Worm (Caenorhabditis elegans) whole organism, L4/young adult: ENCODE results near the gene taf-7.2.

ENCODE experiments used
- W03F9.2 ChIP-seq: fragments of 150-350 bp; optimal IDR thresholded peaks from 2 replicates; lab custom pipeline; 2014; ENCODE audit warnings: missing biosample characterization, missing genetic modification characterization
- dao-5 ChIP-seq: sonication (generic microtip); optimal IDR thresholded peaks from 2 replicates; lab custom pipeline; 2016; ENCODE audit warnings: missing genotype, missing genetic modification characterization, moderate library complexity, missing compliant biosample characterization
- him-1 ChIP-seq: sonication (generic microtip); optimal IDR thresholded peaks from 2 replicates; lab custom pipeline; 2016; ENCODE audit warnings: missing genotype, missing genetic modification reagents, missing genetic modification characterization, missing compliant biosample characterization

taf-7.2 gene

DNA sequence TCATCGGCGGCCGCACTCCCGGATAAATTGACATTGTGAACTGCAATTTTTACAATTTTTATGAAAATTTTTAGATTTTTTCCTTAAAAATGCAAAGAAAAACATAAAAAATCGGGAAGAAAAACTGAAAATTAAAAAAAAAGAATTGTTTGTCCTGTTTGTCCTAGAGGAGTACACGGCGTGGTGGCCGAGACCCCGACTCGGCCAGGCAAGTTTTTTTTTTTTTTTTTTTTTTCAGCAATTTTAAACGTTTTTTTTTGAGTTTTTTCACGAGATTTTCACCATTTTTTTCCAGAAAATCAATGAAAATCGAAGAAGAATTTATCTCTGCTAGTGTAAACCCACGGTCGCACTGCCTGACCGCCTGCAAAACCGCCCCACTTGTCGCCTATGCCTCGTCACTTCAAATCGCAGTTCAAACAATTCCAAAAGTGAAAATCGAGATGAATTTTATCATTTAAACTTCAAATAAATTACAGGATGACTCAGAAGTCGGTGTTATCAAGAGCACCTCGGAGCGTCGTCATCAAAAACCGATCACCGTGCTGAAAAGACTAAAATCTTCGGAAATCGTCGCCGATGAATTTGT is at the start of gene taf-7.2, which contains the start of gene elpc-2:
TSS of gene taf-7.2 (minus strand) at position 42 of the 589 bp plus-strand sequence.
TSS of gene elpc-2 (plus strand) at position 296 of the 589 bp plus-strand sequence.
- TF ChIP-seq W03F9.2 (tag; lab: Kevin White, UChicago) (peak; percentile 24), him-1 (tag; lab: Kevin White, UChicago) (peak; percentile 15), dao-5 (tag; lab: Kevin White, UChicago) (no peak)

DNA sequence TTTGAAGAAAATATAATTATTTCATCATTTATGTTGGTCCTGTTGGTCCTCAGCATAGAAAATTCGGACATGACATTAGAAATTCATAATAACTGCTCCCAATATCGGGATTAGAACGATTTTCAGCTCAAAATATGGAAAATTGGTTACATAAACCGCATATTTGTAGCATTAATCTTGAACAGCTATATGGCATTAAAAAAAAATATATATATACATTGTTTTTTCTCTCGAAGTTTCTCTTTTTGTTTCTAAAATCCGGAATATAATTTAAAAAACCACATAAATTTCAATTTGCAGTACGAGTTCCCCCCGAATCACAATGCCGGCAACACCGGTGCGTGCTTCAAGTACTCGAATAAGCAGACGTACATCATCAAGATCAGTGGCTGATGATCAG is 41.0 kb upstream of the taf-7.2 start, which contains the start of gene ssl-1:
TSS of gene ssl-1 (plus strand) at position 301 of the 400 bp plus-strand sequence.
- no peak for TF ChIP-seq him-1 (tag; lab: Kevin White, UChicago)
- TF ChIP-seq dao-5 (tag; lab: Kevin White, UChicago), result no peak
- TF ChIP-seq W03F9.2 (tag; lab: Kevin White, UChicago), result no peak

DNA sequence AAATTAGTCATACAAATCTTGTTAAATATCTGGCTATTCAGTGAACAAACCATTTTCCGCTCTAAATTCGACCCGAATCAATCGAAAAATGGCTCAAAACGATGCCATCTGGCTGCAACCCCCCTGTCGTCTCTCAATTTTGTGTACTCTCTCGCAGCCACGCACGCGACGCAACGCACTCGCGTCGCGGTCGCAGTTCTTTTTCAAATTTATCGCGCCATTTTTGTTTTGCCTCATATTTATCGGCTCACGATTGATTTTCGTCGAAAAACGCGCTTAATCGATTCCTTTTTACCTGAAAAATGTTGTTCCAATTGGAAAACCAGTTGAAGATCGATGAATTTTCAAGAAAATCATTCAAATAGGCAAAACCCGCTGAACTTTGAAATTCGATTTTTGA is 40.6 kb upstream of the taf-7.2 start:
- no peak for TF ChIP-seq him-1 (tag; lab: Kevin White, UChicago)
- no peak for TF ChIP-seq dao-5 (tag; lab: Kevin White, UChicago)
- no peak for TF ChIP-seq W03F9.2 (tag; lab: Kevin White, UChicago)

DNA sequence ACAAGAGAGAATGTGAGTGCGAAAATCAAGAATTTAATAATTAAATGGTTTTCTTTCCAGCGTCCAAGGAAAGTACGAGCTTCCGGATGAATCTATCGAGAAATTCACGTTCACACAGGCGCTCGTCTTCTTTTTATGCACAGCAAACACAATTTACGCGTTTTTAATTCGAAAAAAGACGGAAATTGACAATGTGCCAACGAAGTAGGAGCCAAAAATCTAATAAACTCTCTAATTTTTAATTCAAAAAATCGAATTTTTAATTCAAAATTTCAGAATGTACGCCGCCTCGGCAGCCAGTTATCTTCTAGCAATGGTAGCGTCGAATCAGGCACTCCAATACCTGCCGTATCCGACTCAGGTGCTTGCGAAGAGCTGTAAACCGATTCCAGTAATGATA is 38.5 kb upstream of the taf-7.2 start:
- TF ChIP-seq dao-5 (tag; lab: Kevin White, UChicago) (no peak), him-1 (tag; lab: Kevin White, UChicago) (no peak), W03F9.2 (tag; lab: Kevin White, UChicago) (no peak)

DNA sequence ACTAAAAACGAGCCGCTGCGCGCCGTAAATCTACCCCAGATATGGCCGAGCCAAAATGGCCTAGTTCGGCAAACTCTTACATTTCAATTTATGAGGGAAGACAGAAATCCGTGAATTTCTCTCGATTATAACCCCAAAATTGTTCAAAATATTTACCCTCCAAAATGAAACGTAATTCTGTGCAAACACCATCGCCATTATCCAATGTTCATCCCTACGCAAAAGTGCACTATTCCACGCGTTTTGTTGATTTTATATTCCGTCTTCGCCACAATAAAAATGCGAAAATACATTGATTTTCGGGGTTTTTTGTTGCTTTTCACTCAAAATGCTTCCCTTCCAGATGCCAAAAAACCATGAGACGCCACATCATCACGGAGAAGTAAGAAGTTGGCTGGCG is 38.0 kb upstream of the taf-7.2 start, which contains the start of gene hut-1:
TSS of gene hut-1 (plus strand) at position 344 of the 400 bp plus-strand sequence.
- TF ChIP-seq dao-5 (tag; lab: Kevin White, UChicago) (no peak), W03F9.2 (tag; lab: Kevin White, UChicago) (no peak), him-1 (tag; lab: Kevin White, UChicago) (no peak)

DNA sequence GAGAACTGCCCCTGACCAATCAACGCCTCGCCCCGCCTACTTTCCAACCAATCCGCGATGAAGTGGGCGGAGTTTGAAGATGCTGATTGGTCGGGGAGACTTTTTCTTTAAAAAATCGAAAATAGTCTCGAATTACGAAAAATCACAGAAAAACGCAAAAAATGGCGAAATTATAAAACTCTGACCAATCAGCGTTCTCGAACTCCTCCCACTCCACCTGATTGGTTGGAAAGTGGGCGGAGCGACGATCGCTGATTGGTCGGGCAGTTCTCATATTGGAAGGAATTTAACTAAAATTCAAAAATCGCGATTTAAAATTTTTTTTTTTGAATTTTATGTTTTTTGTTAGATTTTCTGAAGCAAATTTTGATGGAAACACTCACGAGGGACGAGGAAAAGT is 30.0 kb upstream of the taf-7.2 start:
- TF ChIP-seq him-1 (tag; lab: Kevin White, UChicago) (no peak), dao-5 (tag; lab: Kevin White, UChicago) (no peak), W03F9.2 (tag; lab: Kevin White, UChicago) (no peak)

DNA sequence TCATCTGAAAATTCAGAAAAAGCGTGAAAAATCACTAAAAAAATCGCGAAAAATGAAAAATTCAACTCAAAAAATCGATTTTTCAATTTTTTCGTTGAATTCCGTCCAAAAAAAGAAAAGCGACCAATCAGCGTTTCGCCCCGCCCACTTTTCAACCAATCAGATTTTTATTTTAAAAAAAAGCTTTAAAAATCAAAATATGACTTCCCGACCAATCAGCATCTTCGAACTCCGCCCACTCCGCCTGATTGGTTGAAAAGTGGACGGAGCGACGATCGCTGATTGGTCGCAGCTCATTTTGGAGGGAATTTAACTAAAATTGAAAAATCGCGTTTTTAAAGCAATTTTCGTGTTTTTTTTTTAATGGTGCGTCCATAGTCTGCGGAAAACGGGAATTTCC is 29.2 kb upstream of the taf-7.2 start:
- TF ChIP-seq W03F9.2 (tag; lab: Kevin White, UChicago) (no peak), him-1 (tag; lab: Kevin White, UChicago) (no peak), dao-5 (tag; lab: Kevin White, UChicago) (no peak)

DNA sequence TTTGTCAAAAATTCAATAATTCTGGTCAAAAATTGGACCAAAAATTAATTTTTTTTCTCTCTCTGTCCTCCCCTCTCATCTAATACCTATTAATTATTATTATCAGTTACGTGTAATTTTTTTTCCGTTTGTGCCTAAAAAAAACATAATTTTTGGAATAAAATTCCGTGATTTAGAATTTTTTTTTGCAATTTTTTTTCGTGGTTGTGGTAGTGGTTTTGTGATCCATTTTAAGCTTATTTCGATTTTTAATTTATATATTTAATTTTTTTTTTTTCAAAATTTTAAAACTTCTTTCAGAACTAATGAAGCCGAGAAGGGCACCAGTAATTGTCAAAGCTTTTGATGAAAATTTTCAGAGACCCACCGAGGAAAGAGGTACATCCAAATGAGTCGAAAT is 26.0 kb upstream of the taf-7.2 start, which contains the start of gene sas-1:
TSS of gene sas-1 (plus strand) at position 301 of the 400 bp plus-strand sequence.
- TF ChIP-seq W03F9.2 (tag; lab: Kevin White, UChicago) (no peak), him-1 (tag; lab: Kevin White, UChicago) (no peak), dao-5 (tag; lab: Kevin White, UChicago) (no peak)

DNA sequence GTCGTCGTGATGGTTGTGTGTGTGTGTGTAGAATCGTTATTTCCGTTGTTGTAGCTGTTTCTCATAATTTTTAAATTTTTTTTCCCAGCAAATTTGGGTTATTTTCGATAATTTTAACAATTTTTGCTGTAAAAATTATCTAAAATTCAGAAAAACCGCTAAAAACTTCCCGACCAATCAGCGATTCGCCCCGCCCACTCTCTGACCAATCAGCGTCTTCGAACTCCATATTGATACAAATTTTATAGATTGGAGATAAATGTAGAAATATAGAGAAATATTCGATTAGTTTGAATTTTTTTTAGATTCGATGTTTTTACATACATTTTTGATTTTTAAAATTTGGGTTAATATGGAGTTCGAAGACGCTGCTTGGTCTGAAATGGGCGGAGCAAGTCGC is 24.4 kb upstream of the taf-7.2 start:
- TF ChIP-seq W03F9.2 (tag; lab: Kevin White, UChicago), result no peak
- no peak for TF ChIP-seq him-1 (tag; lab: Kevin White, UChicago)
- no peak for TF ChIP-seq dao-5 (tag; lab: Kevin White, UChicago)

DNA sequence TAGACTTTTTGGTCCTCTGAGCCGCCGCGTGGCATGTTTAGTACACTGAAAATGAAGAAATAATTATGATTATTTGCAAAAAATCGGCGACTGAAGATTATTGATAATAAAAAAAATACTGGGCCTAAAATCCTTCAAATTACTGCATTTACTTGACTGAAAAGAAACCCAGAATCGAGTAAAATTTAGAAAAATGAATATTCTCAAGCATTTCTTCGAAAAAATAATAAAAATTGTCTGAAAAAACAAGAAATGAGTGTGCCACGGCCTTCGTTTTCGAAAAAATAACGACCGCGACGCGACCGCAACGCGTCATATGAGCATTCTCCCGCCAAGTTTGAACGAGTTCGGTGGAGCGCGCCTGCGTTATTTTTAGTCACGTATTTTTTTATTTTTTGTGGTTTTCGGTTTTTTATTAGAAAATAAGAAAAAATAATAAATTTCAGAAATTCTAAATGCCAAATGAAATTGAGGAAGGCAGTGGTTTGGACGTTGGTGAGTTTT is 14.7 kb upstream of the taf-7.2 start, which contains the start of the genes rsp-3 and spin-4:
TSS of gene rsp-3 (minus strand) at position 51 of the 504 bp plus-strand sequence.
TSS of gene spin-4 (plus strand) at position 447 of the 504 bp plus-strand sequence.
- peak; percentile 80 for TF ChIP-seq W03F9.2 (tag; lab: Kevin White, UChicago)
- no peak for TF ChIP-seq him-1 (tag; lab: Kevin White, UChicago)

DNA sequence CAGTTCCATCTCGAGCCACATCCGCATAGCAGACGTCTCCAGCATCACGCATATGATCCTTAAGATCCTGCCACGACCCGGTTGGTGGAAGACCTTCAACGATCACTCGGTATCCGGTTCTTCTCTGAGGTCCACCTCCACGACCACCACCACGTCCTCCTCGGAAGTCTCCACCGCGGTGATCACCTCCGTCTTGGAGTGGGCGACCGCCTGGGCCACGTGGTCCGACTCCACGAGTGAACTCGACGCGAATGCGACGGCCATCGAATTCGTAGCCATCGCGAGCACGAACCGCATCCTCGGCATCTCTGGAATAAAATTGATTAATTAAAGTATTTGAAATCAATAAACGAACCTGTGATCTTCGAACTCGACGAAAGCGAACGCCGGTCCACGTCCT is 14.2 kb upstream of the taf-7.2 start:
- TF ChIP-seq him-1 (tag; lab: Kevin White, UChicago) (no peak), W03F9.2 (tag; lab: Kevin White, UChicago) (no peak)

DNA sequence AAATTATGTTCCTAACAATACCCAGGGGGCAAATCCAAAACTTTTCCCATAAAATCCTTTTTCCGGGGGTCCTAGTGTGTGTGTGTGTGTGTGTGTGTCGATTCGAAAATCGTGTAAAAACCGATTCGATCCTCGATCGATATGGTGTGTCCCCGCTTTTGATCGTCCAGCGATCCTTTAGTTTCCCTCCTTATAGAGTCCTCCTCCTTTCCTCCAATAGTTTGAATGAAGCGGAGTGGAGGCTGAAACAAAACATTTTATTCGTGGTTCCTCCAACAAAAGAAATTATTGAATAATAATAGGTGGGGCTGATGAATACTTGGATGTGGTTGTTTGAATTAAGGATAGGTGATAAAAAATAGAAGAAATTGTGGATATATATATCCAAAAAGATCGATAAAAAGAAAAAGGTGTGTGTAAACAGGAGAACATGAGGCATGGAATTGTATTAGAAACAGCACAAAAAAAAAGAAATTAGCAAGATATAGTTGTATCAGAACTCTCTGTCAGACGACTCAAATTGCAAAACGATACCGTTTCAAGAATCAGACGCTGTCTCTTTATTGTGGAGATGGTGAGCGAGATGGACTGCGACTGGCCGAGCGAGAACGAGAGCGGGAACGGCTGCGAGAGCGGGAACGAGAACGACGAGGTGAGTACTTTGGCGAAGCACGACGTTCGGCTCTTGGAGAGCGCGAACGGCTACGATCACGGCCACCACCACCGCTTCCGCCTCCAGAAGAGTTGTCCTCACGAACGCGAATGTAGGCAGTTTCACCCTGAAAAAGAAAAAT is 13.4 kb upstream of the taf-7.2 start:
- TF ChIP-seq W03F9.2 (tag; lab: Kevin White, UChicago), result no peak
- TF ChIP-seq him-1 (tag; lab: Kevin White, UChicago), result no peak
- no peak for TF ChIP-seq dao-5 (tag; lab: Kevin White, UChicago)
